Fruit fly (Drosophila melanogaster) whole organism, embryonic: Measurements from ENCODE around the gene CHOp24.

Experiments used
- Atf6 ChIP-seq: fragments of 200-800 bp; sonication (Bioruptor generic); IDR thresholded peaks from 2 replicates; pipeline ENCODE4 v1.3.6; 2022; ENCODE audit warnings: missing biosample characterization, missing genetic modification characterization
- CG10431 ChIP-seq: fragments of 200-800 bp; sonication (Bioruptor generic); optimal IDR thresholded peaks from 3 replicates; lab custom pipeline; 2018; ENCODE audit warnings: missing biosample characterization, mild to moderate bottlenecking, missing genetic modification characterization
- CG10959 ChIP-seq: fragments of 200-800 bp; sonication (Bioruptor generic); IDR thresholded peaks from 2 replicates; pipeline ENCODE4 v1.3.6; 2022; ENCODE audit warnings: missing biosample characterization, missing genetic modification characterization
- CG11247 ChIP-seq: fragments of 200-800 bp; sonication (Bioruptor generic); IDR thresholded peaks from 2 replicates; pipeline ENCODE4 v1.3.6; 2022; ENCODE audit warnings: missing biosample characterization, missing genetic modification characterization
- CG12659 ChIP-seq: fragments of 200-800 bp; sonication (Bioruptor generic); optimal IDR thresholded peaks from 3 replicates; lab custom pipeline; 2017; ENCODE audit warnings: mild to moderate bottlenecking, missing biosample characterization, missing genetic modification reagents, missing genetic modification characterization
- CG13123 ChIP-seq: fragments of 200-800 bp; sonication (Bioruptor generic); optimal IDR thresholded peaks from 2 replicates; lab custom pipeline; 2016; ENCODE audit warnings: missing biosample characterization, missing genetic modification characterization
- CG13424 ChIP-seq: fragments of 200-800 bp; sonication (Bioruptor generic); optimal IDR thresholded peaks from 2 replicates; lab custom pipeline; 2019; ENCODE audit warnings: missing biosample characterization, mild to moderate bottlenecking, missing genetic modification characterization, moderate library complexity
- CG15073 ChIP-seq: fragments of 200-800 bp; sonication (Bioruptor generic); optimal IDR thresholded peaks from 2 replicates; lab custom pipeline; 2016; ENCODE audit warnings: missing biosample characterization, missing genetic modification characterization
- CG15601 ChIP-seq: fragments of 200-800 bp; sonication (Bioruptor generic); optimal IDR thresholded peaks from 3 replicates; lab custom pipeline; 2019; ENCODE audit warnings: missing biosample characterization, mild to moderate bottlenecking, missing genetic modification characterization, moderate library complexity
- CG1647 ChIP-seq: fragments of 200-800 bp; sonication (Bioruptor generic); optimal IDR thresholded peaks from 3 replicates; lab custom pipeline; 2016; ENCODE audit warnings: missing biosample characterization, missing genetic modification characterization
- CG17802 ChIP-seq: fragments of 200-800 bp; sonication (Bioruptor generic); optimal IDR thresholded peaks from 2 replicates; lab custom pipeline; 2018; ENCODE audit warnings: missing biosample characterization, mild to moderate bottlenecking, missing genetic modification characterization, moderate library complexity
- CG2678 ChIP-seq: fragments of 200-800 bp; sonication (Bioruptor generic); optimal IDR thresholded peaks from 3 replicates; lab custom pipeline; 2019; ENCODE audit warnings: missing biosample characterization, mild to moderate bottlenecking, missing genetic modification characterization, moderate library complexity
- CG2889 ChIP-seq: fragments of 200-800 bp; sonication (Bioruptor generic); IDR thresholded peaks from 3 replicates; pipeline ENCODE4 v1.3.6; 2022; ENCODE audit warnings: missing biosample characterization, missing genetic modification characterization
- CG30431 ChIP-seq: fragments of 200-800 bp; sonication (Bioruptor generic); optimal IDR thresholded peaks from 2 replicates; lab custom pipeline; 2017; ENCODE audit warnings: missing biosample characterization, missing genetic modification characterization
- CG3065 ChIP-seq: fragments of 200-800 bp; sonication (Bioruptor generic); optimal IDR thresholded peaks from 2 replicates; lab custom pipeline; 2016; ENCODE audit warnings: missing biosample characterization, missing genetic modification characterization
- CG31224 ChIP-seq: fragments of 200-800 bp; sonication (Bioruptor generic); IDR thresholded peaks from 2 replicates; pipeline ENCODE4 v1.3.6; 2022; ENCODE audit warnings: missing biosample characterization, missing genetic modification characterization
- CG32532 ChIP-seq: fragments of 200-800 bp; sonication (Bioruptor generic); IDR thresholded peaks from 2 replicates; pipeline ENCODE4 v1.3.6; 2022; ENCODE audit warnings: missing biosample characterization, missing genetic modification characterization
- CG32767 ChIP-seq: fragments of 200-800 bp; sonication (Bioruptor generic); IDR thresholded peaks from 2 replicates; pipeline ENCODE4 v1.3.6; 2022; ENCODE audit warnings: missing biosample characterization, missing genetic modification characterization
- CG3847 ChIP-seq: fragments of 200-800 bp; sonication (Bioruptor generic); IDR thresholded peaks from 2 replicates; pipeline ENCODE4 v1.3.6; 2022; ENCODE audit warnings: missing biosample characterization, missing genetic modification characterization
- CG4360 ChIP-seq: fragments of 200-800 bp; sonication (Bioruptor generic); IDR thresholded peaks from 2 replicates; pipeline ENCODE4 v1.3.6; 2022; ENCODE audit warnings: missing biosample characterization, missing genetic modification characterization
- CG4424 ChIP-seq: fragments of 200-800 bp; sonication (Bioruptor generic); optimal IDR thresholded peaks from 3 replicates; lab custom pipeline; 2016; ENCODE audit warnings: missing biosample characterization, missing genetic modification characterization
- CG5180 ChIP-seq: fragments of 200-800 bp; sonication (Bioruptor generic); optimal IDR thresholded peaks from 3 replicates; lab custom pipeline; 2017; ENCODE audit warnings: missing biosample characterization, missing genetic modification characterization, mild to moderate bottlenecking, moderate library complexity, missing genetic modification reagents
- CG6765 ChIP-seq: fragments of 200-800 bp; sonication (Bioruptor generic); optimal IDR thresholded peaks from 3 replicates; lab custom pipeline; 2017; ENCODE audit warnings: missing biosample characterization, mild to moderate bottlenecking, missing genetic modification characterization
- CG8388 ChIP-seq: fragments of 200-800 bp; sonication (Bioruptor generic); optimal IDR thresholded peaks from 2 replicates; lab custom pipeline; 2019; ENCODE audit warnings: missing biosample characterization, mild to moderate bottlenecking, missing genetic modification characterization, moderate library complexity
- CG9727 ChIP-seq: fragments of 200-800 bp; sonication (Bioruptor generic); optimal IDR thresholded peaks from 3 replicates; lab custom pipeline; 2017; ENCODE audit warnings: missing biosample characterization, mild to moderate bottlenecking, missing genetic modification characterization
- CG9876 ChIP-seq: fragments of 200-800 bp; sonication (Bioruptor generic); optimal IDR thresholded peaks from 2 replicates; lab custom pipeline; 2016; ENCODE audit warnings: missing biosample characterization, missing genetic modification characterization
- CHES-1-like ChIP-seq: fragments of 200-800 bp; sonication (Bioruptor generic); optimal IDR thresholded peaks from 2 replicates; lab custom pipeline; 2016; ENCODE audit warnings: missing biosample characterization, missing genetic modification characterization
- Dll ChIP-seq: fragments of 200-800 bp; sonication (Bioruptor generic); IDR thresholded peaks from 4 replicates; pipeline ENCODE4 v1.3.6; 2022; ENCODE audit warnings: missing biosample characterization, missing genetic modification characterization; ENCODE audit not compliant: partially characterized antibody
- Ets97D ChIP-seq: fragments of 200-800 bp; sonication (Bioruptor generic); optimal IDR thresholded peaks from 3 replicates; lab custom pipeline; 2016; ENCODE audit warnings: missing biosample characterization, missing genetic modification characterization
- HLH3B ChIP-seq: fragments of 200-800 bp; sonication (Bioruptor generic); IDR thresholded peaks from 2 replicates; pipeline ENCODE4 v1.3.6; 2022; ENCODE audit warnings: missing biosample characterization, missing genetic modification characterization
- MTF-1 ChIP-seq: fragments of 200-800 bp; sonication (Bioruptor generic); optimal IDR thresholded peaks from 2 replicates; lab custom pipeline; 2018; ENCODE audit warnings: missing biosample characterization, mild to moderate bottlenecking, missing genetic modification characterization, borderline replicate concordance
- Mes4 ChIP-seq: fragments of 200-800 bp; sonication (Bioruptor generic); optimal IDR thresholded peaks from 2 replicates; lab custom pipeline; 2016; ENCODE audit warnings: missing biosample characterization, missing genetic modification characterization
- Pdp1 ChIP-seq, 2 experiments: fragments of 200-800 bp; sonication (Bioruptor generic); optimal IDR thresholded peaks; 3 replicates each; lab custom pipeline; 2016; ENCODE audit warnings: missing biosample characterization in 2 of 2, missing genetic modification characterization in 2 of 2, mild to moderate bottlenecking in 1 of 2, moderate library complexity in 1 of 2
- Rx ChIP-seq: fragments of 200-800 bp; sonication (Bioruptor generic); IDR thresholded peaks from 2 replicates; pipeline ENCODE4 v1.3.6; 2022; ENCODE audit warnings: missing biosample characterization, missing genetic modification characterization
- Stat92E ChIP-seq, 3 experiments: fragments of >200 bp in 2 of 3; fragments of 200-800 bp in 1 of 3; sonication (Bioruptor generic) in 1 of 3; optimal IDR thresholded peaks; 2 replicates each; lab custom pipeline; 2017 to 2019; ENCODE audit warnings: missing biosample characterization in 3 of 3, missing genetic modification characterization in 3 of 3, mild to moderate bottlenecking in 1 of 3, moderate library complexity in 1 of 3
- Xrp1 ChIP-seq: fragments of 200-800 bp; sonication (Bioruptor generic); IDR thresholded peaks from 2 replicates; pipeline ENCODE4 v1.3.6; 2022; ENCODE audit warnings: missing biosample characterization, missing genetic modification characterization
- ac ChIP-seq: fragments of 200-800 bp; sonication (Bioruptor generic); optimal IDR thresholded peaks from 3 replicates; lab custom pipeline; 2017; ENCODE audit warnings: missing biosample characterization, mild to moderate bottlenecking, missing genetic modification characterization
- aop ChIP-seq: fragments of 200-800 bp; sonication (Bioruptor generic); IDR thresholded peaks from 2 replicates; pipeline ENCODE4 v1.3.6; 2022; ENCODE audit warnings: missing biosample characterization, missing genetic modification characterization
- bbx ChIP-seq: fragments of 200-800 bp; sonication (Bioruptor generic); IDR thresholded peaks from 2 replicates; pipeline ENCODE4 v1.3.6; 2022; ENCODE audit warnings: missing biosample characterization, missing genetic modification characterization; ENCODE audit not compliant: partially characterized antibody
- croc ChIP-seq: fragments of 200-800 bp; sonication (Bioruptor generic); conservative IDR thresholded peaks from 3 replicates; pipeline ENCODE4 v1.3.6; 2022; ENCODE audit warnings: missing biosample characterization, missing genetic modification characterization
- fd102C ChIP-seq: fragments of 200-800 bp; sonication (Bioruptor generic); optimal IDR thresholded peaks from 2 replicates; lab custom pipeline; 2018; ENCODE audit warnings: missing biosample characterization, mild to moderate bottlenecking, missing genetic modification characterization, moderate library complexity
- gsb-n ChIP-seq: fragments of 200-800 bp; sonication (Bioruptor generic); optimal IDR thresholded peaks from 3 replicates; lab custom pipeline; 2018; ENCODE audit warnings: missing biosample characterization, mild to moderate bottlenecking, missing genetic modification characterization
- hkb ChIP-seq, 2 experiments: fragments of 200-800 bp in 1 of 2; fragments of >200 bp in 1 of 2; sonication (Bioruptor generic) in 1 of 2; IDR thresholded peaks in 1 of 2; optimal IDR thresholded peaks in 1 of 2; 2 replicates each; pipeline versions ENCODE4 v1.3.6 to Lab custom; 2017 to 2022; ENCODE audit warnings: missing biosample characterization in 1 of 2, missing genetic modification characterization in 1 of 2
- lab ChIP-seq: fragments of 200-800 bp; sonication (Bioruptor generic); optimal IDR thresholded peaks from 3 replicates; lab custom pipeline; 2017; ENCODE audit warnings: missing biosample characterization, missing genetic modification characterization, mild to moderate bottlenecking, moderate library complexity, missing genetic modification reagents
- p53 ChIP-seq: fragments of 200-800 bp; sonication (Bioruptor generic); optimal IDR thresholded peaks from 2 replicates; lab custom pipeline; 2016; ENCODE audit warnings: missing biosample characterization, missing genetic modification characterization
- sim ChIP-seq: fragments of 200-800 bp; sonication (Bioruptor generic); IDR thresholded peaks from 2 replicates; pipeline ENCODE4 v1.3.6; 2022; ENCODE audit warnings: missing biosample characterization, missing genetic modification characterization
- unc-4 ChIP-seq: fragments of 200-800 bp; sonication (Bioruptor generic); IDR thresholded peaks from 2 replicates; pipeline ENCODE4 v1.3.6; 2022; ENCODE audit warnings: missing biosample characterization, missing genetic modification characterization; ENCODE audit not compliant: partially characterized antibody
- vnd ChIP-seq: fragments of 200-800 bp; sonication (Bioruptor generic); IDR thresholded peaks from 3 replicates; pipeline ENCODE4 v1.3.6; 2022; ENCODE audit warnings: missing biosample characterization, missing genetic modification characterization; ENCODE audit not compliant: partially characterized antibody
- zen ChIP-seq: fragments of 200-800 bp; sonication (Bioruptor generic); optimal IDR thresholded peaks from 3 replicates; lab custom pipeline; 2018; ENCODE audit warnings: missing biosample characterization, mild to moderate bottlenecking, missing genetic modification characterization, moderate library complexity

The CHOp24 gene

DNA sequence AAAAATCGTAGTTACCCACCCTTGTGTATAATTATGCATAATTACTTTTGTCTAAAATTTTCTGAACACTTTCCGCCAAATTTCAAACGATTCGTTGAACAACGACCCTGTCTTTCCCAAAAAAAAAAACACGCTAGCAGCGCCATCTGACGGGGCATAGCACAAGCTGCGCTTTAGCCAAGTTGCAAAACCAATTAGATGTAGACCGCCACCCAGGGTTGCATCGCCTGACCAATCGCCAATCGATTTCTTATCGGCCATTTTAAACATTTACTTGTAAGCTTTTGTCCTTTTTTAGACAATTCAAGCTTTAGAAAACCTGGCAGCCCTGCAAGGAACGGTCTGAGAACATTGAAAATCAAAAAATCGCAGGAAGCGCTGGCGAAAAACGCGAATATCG lies 10.8 kb upstream of the CHOp24 start, which contains the start of gene CG3556 (continued):
- TF ChIP-seq CG9727 (GFP tag; lab: Kevin White, UChicago) (peak; percentile 48), CG31224 (GFP tag; lab: Robert Waterston, UW) (0 out of 2 replicates have a peak, but pooled peaks have one; percentile 11), CHES-1-like (GFP tag; lab: Kevin White, UChicago) (peak; percentile 14), hkb (optimal IDR thresholded peaks at IDR 0.05; lab: Kevin White, UChicago) (peak; percentile 56), hkb (GFP tag; IDR thresholded peaks at IDR 0.05; lab: Robert Waterston, UW) (peak; percentile 51), Ets97D (GFP tag; lab: Kevin White, UChicago) (peak; percentile 88), Pdp1 (GFP tag; optimal IDR thresholded peaks at IDR 0.05; lab: Kevin White, UChicago) (peak in 1 of 2 experiments; percentile 36), MTF-1 (GFP tag; lab: Kevin White, UChicago) (peak; percentile 33), CG9876 (peak; percentile 46), CG2678 (tag; lab: Kevin White, UChicago) (no peak), CG32532 (GFP tag; lab: Robert Waterston, UW) (peak; percentile 75), CG17802 (no peak), CG5180 (GFP tag; lab: Kevin White, UChicago) (no peak), bbx (GFP tag; lab: Robert Waterston, UW) (peak; percentile 74), CG8388 (no peak), CG2889 (no peak), CG13123 (peak; percentile 16), CG12659 (GFP tag; lab: Kevin White, UChicago) (peak; percentile 71), fd102C (GFP tag; lab: Kevin White, UChicago) (no peak), Stat92E (GFP tag; optimal IDR thresholded peaks at IDR 0.05; lab: Kevin White, UChicago) (no peak), croc (GFP tag; lab: Robert Waterston, UW) (no peak), CG15073 (GFP tag; lab: Kevin White, UChicago) (no peak), zen (peak; percentile 31), HLH3B (peak; percentile 37; the same call in 1 of the 2 replicates), p53 (peak; percentile 50), CG1647 (GFP tag; lab: Kevin White, UChicago) (no peak), CG32767 (GFP tag; lab: Robert Waterston, UW) (no peak), Mes4 (GFP tag; lab: Kevin White, UChicago) (peak; percentile 40), lab (GFP tag; lab: Kevin White, UChicago) (no peak), aop (GFP tag; lab: Robert Waterston, UW) (no peak), ac (GFP tag; lab: Kevin White, UChicago) (no peak), CG10431 (GFP tag; lab: Kevin White, UChicago) (no peak), sim (no peak), CG4360 (GFP tag; lab: Robert Waterston, UW) (peak; percentile 11; the same call in 1 of the 2 replicates), CG11247 (GFP tag; lab: Robert Waterston, UW) (peak; percentile 67), CG15601 (tag; lab: Kevin White, UChicago) (peak; percentile 49), CG30431 (GFP tag; lab: Kevin White, UChicago) (no peak), CG3847 (GFP tag; lab: Robert Waterston, UW) (peak; percentile 60), Dll (peak; percentile 58; the same call in 2 of the 4 replicates), Rx (GFP tag; lab: Robert Waterston, UW) (peak; percentile 29; the same call in 1 of the 2 replicates), CG3065 (no peak), unc-4 (GFP tag; lab: Robert Waterston, UW) (peak; percentile 58), Xrp1 (GFP tag; lab: Robert Waterston, UW) (peak; percentile 71), CG4424 (GFP tag; lab: Kevin White, UChicago) (peak; percentile 34), vnd (0 out of 3 replicates have a peak, but pooled peaks have one; percentile 34), CG6765 (GFP tag; lab: Kevin White, UChicago) (no peak), Atf6 (GFP tag; lab: Robert Waterston, UW) (0 out of 2 replicates have a peak, but pooled peaks have one; percentile 30), gsb-n (no peak), CG13424 (tag; lab: Kevin White, UChicago) (peak; percentile 47), CG10959 (GFP tag; lab: Robert Waterston, UW) (peak; percentile 45; the same call in 1 of the 2 replicates)
